Worm (Caenorhabditis elegans) whole organism, mixed stage, embryonic: Measurements from ENCODE around the gene phy-2.

ENCODE experiments used
- M03D4.4 ChIP-seq: sonication (generic microtip); optimal IDR thresholded peaks from 2 replicates; lab custom pipeline; 2017; ENCODE audit warnings: mild to moderate bottlenecking, missing genetic modification characterization, missing compliant biosample characterization
- bed-3 ChIP-seq: fragments of 200-800 bp; sonication (Bioruptor generic); optimal IDR thresholded peaks from 3 replicates; lab custom pipeline; 2018; ENCODE audit warnings: mild to moderate bottlenecking, missing genetic modification characterization, moderate library complexity, missing compliant biosample characterization
- ceh-43 ChIP-seq: fragments of 200-800 bp; sonication (Bioruptor generic); optimal IDR thresholded peaks from 2 replicates; lab custom pipeline; 2018; ENCODE audit warnings: mild to moderate bottlenecking, missing genetic modification characterization, moderate library complexity, missing compliant biosample characterization
- ceh-83 ChIP-seq: fragments of 200-800 bp; sonication (Bioruptor generic); optimal IDR thresholded peaks from 2 replicates; lab custom pipeline; 2018; ENCODE audit warnings: mild to moderate bottlenecking, missing genetic modification characterization, missing compliant biosample characterization
- ces-1 ChIP-seq: fragments of 150-350 bp; optimal IDR thresholded peaks from 2 replicates; lab custom pipeline; 2014; ENCODE audit warnings: missing biosample characterization, missing genetic modification reagents, missing genetic modification characterization
- elt-3 ChIP-seq: fragments of 150-350 bp; optimal IDR thresholded peaks from 2 replicates; lab custom pipeline; 2014; ENCODE audit warnings: missing biosample characterization, missing genetic modification characterization
- flh-1 ChIP-seq: fragments of 200-800 bp; sonication (Bioruptor generic); optimal IDR thresholded peaks from 2 replicates; lab custom pipeline; 2018; ENCODE audit warnings: mild to moderate bottlenecking, missing genetic modification characterization, moderate library complexity, missing compliant biosample characterization
- hlh-1 ChIP-seq: fragments of 150-350 bp; optimal IDR thresholded peaks from 2 replicates; lab custom pipeline; 2014; ENCODE audit warnings: missing biosample characterization, missing genetic modification reagents, missing genetic modification characterization
- sem-2 ChIP-seq: fragments of 200-800 bp; sonication (Bioruptor generic); optimal IDR thresholded peaks from 2 replicates; lab custom pipeline; 2018; ENCODE audit warnings: mild to moderate bottlenecking, missing genetic modification characterization, missing compliant biosample characterization
- unc-120 ChIP-seq: sonication (generic microtip); optimal IDR thresholded peaks from 2 replicates; lab custom pipeline; 2017; ENCODE audit warnings: missing genetic modification characterization, missing compliant biosample characterization; ENCODE audit not compliant: poor library complexity, severe bottlenecking
- unc-39 ChIP-seq: fragments of 150-350 bp; optimal IDR thresholded peaks from 2 replicates; lab custom pipeline; 2014; ENCODE audit warnings: missing biosample characterization, missing genetic modification characterization
- unc-62 ChIP-seq: fragments of 150-350 bp; optimal IDR thresholded peaks from 2 replicates; lab custom pipeline; 2014; ENCODE audit warnings: missing biosample characterization, missing genetic modification reagents, missing genetic modification characterization
- ztf-11 ChIP-seq: fragments of 150-350 bp; optimal IDR thresholded peaks from 2 replicates; lab custom pipeline; 2014; ENCODE audit warnings: missing biosample characterization, missing genetic modification characterization

DNA sequence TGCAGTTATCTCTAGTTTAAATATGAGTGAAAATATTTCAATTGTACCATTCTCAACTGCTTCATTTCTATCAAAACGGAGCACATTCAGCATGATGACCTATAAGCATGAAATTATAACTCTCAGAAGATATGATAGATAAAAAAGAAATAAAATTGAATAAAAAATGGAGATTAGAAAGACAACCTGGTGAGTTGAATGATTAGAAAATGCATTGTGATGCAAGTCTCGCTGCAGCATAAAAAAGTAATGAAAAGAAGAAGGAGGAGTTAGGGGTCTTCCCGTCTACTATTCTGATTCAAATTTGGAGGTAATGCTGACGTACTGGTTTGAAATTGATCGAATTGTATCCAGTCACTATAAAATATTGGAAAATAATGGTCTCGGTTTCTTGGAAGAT, 28.9 kb upstream of the phy-2 start, which contains the start of gene sre-15:
- no peak for TF ChIP-seq ces-1
- no peak for TF ChIP-seq ceh-43 (GFP tag; lab: Kevin White, UChicago)
- TF ChIP-seq flh-1 (GFP tag; lab: Kevin White, UChicago) = no peak
- no peak for TF ChIP-seq hlh-1 (tag; lab: Kevin White, UChicago)
- TF ChIP-seq M03D4.4 (tag; lab: Kevin White, UChicago) = no peak
- TF ChIP-seq ztf-11 = no peak
- no peak for TF ChIP-seq elt-3 (tag; lab: Kevin White, UChicago)
- no peak for TF ChIP-seq unc-62 (GFP tag; lab: Kevin White, UChicago)
- TF ChIP-seq ceh-83 = no peak
- TF ChIP-seq unc-120 (tag; lab: Kevin White, UChicago) = no peak
- TF ChIP-seq bed-3 = no peak
- TF ChIP-seq sem-2 (GFP tag; lab: Kevin White, UChicago) = no peak
- TF ChIP-seq unc-39 = no peak
